Worm (Caenorhabditis elegans) whole organism, young adult: Measurements from ENCODE around the gene F32D1.3.

Experiments
- B0261.1 ChIP-seq: sonication (generic microtip); optimal IDR thresholded peaks from 2 replicates; lab custom pipeline; 2016; ENCODE audit warnings: mild to moderate bottlenecking, missing genetic modification characterization, moderate library complexity, missing compliant biosample characterization
- F10E7.11 ChIP-seq: sonication (generic microtip); optimal IDR thresholded peaks from 2 replicates; lab custom pipeline; 2017; ENCODE audit warnings: mild to moderate bottlenecking, missing genetic modification characterization, moderate library complexity, missing compliant biosample characterization
- F39B2.1 ChIP-seq: fragments of 200-800 bp; sonication (Bioruptor generic); IDR thresholded peaks from 2 replicates; pipeline ENCODE4 v1.3.6; 2022; ENCODE audit warnings: missing genetic modification reagents, missing genetic modification characterization, missing compliant biosample characterization
- K12H6.12 ChIP-seq: fragments of 200-800 bp; sonication (Bioruptor generic); optimal IDR thresholded peaks from 2 replicates; lab custom pipeline; 2018; ENCODE audit warnings: mild to moderate bottlenecking, missing genetic modification characterization, missing compliant biosample characterization
- ceh-58 ChIP-seq: fragments of 200-800 bp; sonication (Bioruptor generic); IDR thresholded peaks from 2 replicates; pipeline ENCODE4 v1.3.6; 2022; ENCODE audit warnings: missing genetic modification characterization, missing compliant biosample characterization
- ceh-79 ChIP-seq: sonication (generic microtip); optimal IDR thresholded peaks from 2 replicates; lab custom pipeline; 2017; ENCODE audit warnings: mild to moderate bottlenecking, missing genetic modification characterization, missing compliant biosample characterization
- dpl-1 ChIP-seq: fragments of 150-350 bp; optimal IDR thresholded peaks from 2 replicates; lab custom pipeline; 2014; ENCODE audit warnings: missing biosample characterization, missing genetic modification reagents, missing genetic modification characterization
- hrde-1 ChIP-seq: sonication (generic microtip); optimal IDR thresholded peaks from 2 replicates; lab custom pipeline; 2016; ENCODE audit warnings: missing genetic modification characterization, mild to moderate bottlenecking, missing compliant biosample characterization, moderate library complexity, missing genotype, missing genetic modification reagents, borderline replicate concordance
- lsy-27 ChIP-seq: sonication (generic microtip); optimal IDR thresholded peaks from 2 replicates; lab custom pipeline; 2017; ENCODE audit warnings: missing genetic modification characterization, mild to moderate bottlenecking, missing compliant biosample characterization, antibody characterized with exemption, missing genotype, borderline replicate concordance; ENCODE audit not compliant: insufficient read depth
- mes-4 ChIP-seq: sonication (generic microtip); optimal IDR thresholded peaks from 2 replicates; lab custom pipeline; 2016; ENCODE audit warnings: missing genotype, missing genetic modification characterization, missing compliant biosample characterization
- nhr-90 ChIP-seq: sonication (generic microtip); optimal IDR thresholded peaks from 2 replicates; lab custom pipeline; 2016; ENCODE audit warnings: missing genotype, mild to moderate bottlenecking, missing genetic modification characterization, missing compliant biosample characterization
- sptf-2 ChIP-seq: fragments of 200-800 bp; sonication (Bioruptor generic); optimal IDR thresholded peaks from 2 replicates; lab custom pipeline; 2018; ENCODE audit warnings: mild to moderate bottlenecking, missing genetic modification characterization, missing compliant biosample characterization
- tbx-9 ChIP-seq: sonication (generic microtip); optimal IDR thresholded peaks from 2 replicates; lab custom pipeline; 2016; ENCODE audit warnings: borderline replicate concordance, missing genetic modification characterization, inconsistent platforms, missing compliant biosample characterization
- ztf-25 ChIP-seq: fragments of 200-800 bp; sonication (Bioruptor generic); IDR thresholded peaks from 2 replicates; pipeline ENCODE4 v1.3.6; 2022; ENCODE audit warnings: missing genetic modification reagents, missing genetic modification characterization, missing compliant biosample characterization

- TF ChIP-seq ceh-58 (GFP tag; lab: Robert Waterston, UW) (no peak), ceh-79 (tag; lab: Kevin White, UChicago) (no peak), lsy-27 (tag; lab: Kevin White, UChicago) (no peak), sptf-2 (GFP tag; lab: Kevin White, UChicago) (no peak), mes-4 (no peak), K12H6.12 (tag; lab: Kevin White, UChicago) (no peak), hrde-1 (tag; lab: Kevin White, UChicago) (no peak), B0261.1 (no peak), dpl-1 (no peak), F10E7.11 (tag; lab: Kevin White, UChicago) (no peak), nhr-90 (tag; lab: Kevin White, UChicago) (no peak), tbx-9 (tag; lab: Kevin White, UChicago) (no peak), F39B2.1 (GFP tag; lab: Robert Waterston, UW) (no peak), ztf-25 (GFP tag; lab: Robert Waterston, UW) (no peak)
Measured at ce11 chrV:4360018-4360417, 1.4 kb downstream of the F32D1.3 start.
